Fruit fly (Drosophila melanogaster) whole organism, embryonic: ENCODE results near the gene mRpL13.

Experiments used
- CG10654 ChIP-seq: fragments of 200-800 bp; sonication (Bioruptor generic); optimal IDR thresholded peaks from 2 replicates; lab custom pipeline; 2016; ENCODE audit warnings: missing biosample characterization, missing genetic modification characterization
- CG10979 ChIP-seq: fragments of 200-800 bp; sonication (Bioruptor generic); optimal IDR thresholded peaks from 2 replicates; lab custom pipeline; 2018; ENCODE audit warnings: missing biosample characterization, mild to moderate bottlenecking, missing genetic modification characterization, moderate library complexity
- CG12071 ChIP-seq: fragments of 200-800 bp; sonication (Bioruptor generic); optimal IDR thresholded peaks from 3 replicates; lab custom pipeline; 2018; ENCODE audit warnings: missing biosample characterization, mild to moderate bottlenecking, missing genetic modification characterization
- CG12104 ChIP-seq: fragments of 200-800 bp; sonication (Bioruptor generic); optimal IDR thresholded peaks from 3 replicates; lab custom pipeline; 2016; ENCODE audit warnings: missing biosample characterization, missing genetic modification characterization
- CG12769 ChIP-seq: fragments of 200-800 bp; sonication (Bioruptor generic); optimal IDR thresholded peaks from 2 replicates; lab custom pipeline; 2019; ENCODE audit warnings: missing biosample characterization, mild to moderate bottlenecking, missing genetic modification characterization, moderate library complexity
- CG16779 ChIP-seq: fragments of 200-800 bp; sonication (Bioruptor generic); IDR thresholded peaks from 2 replicates; pipeline ENCODE4 v1.3.6; 2022; ENCODE audit warnings: missing biosample characterization, missing genetic modification characterization
- CG16813 ChIP-seq: fragments of 200-800 bp; sonication (Bioruptor generic); IDR thresholded peaks from 3 replicates; pipeline ENCODE4 v1.3.6; 2022; ENCODE audit warnings: missing biosample characterization, missing genetic modification characterization; ENCODE audit not compliant: partially characterized antibody
- CG16815 ChIP-seq: fragments of 200-800 bp; sonication (Bioruptor generic); optimal IDR thresholded peaks from 3 replicates; lab custom pipeline; 2017; ENCODE audit warnings: missing biosample characterization, mild to moderate bottlenecking, missing genetic modification characterization
- CG17385 ChIP-seq: fragments of 200-800 bp; sonication (Bioruptor generic); optimal IDR thresholded peaks from 3 replicates; lab custom pipeline; 2018; ENCODE audit warnings: missing biosample characterization, mild to moderate bottlenecking, missing genetic modification characterization
- CG18262 ChIP-seq: fragments of 200-800 bp; optimal IDR thresholded peaks from 3 replicates; lab custom pipeline; 2019; ENCODE audit warnings: missing biosample characterization, mild to moderate bottlenecking, missing genetic modification characterization, moderate library complexity
- CG31224 ChIP-seq: fragments of 200-800 bp; sonication (Bioruptor generic); IDR thresholded peaks from 2 replicates; pipeline ENCODE4 v1.3.6; 2022; ENCODE audit warnings: missing biosample characterization, missing genetic modification characterization
- CG32532 ChIP-seq: fragments of 200-800 bp; sonication (Bioruptor generic); IDR thresholded peaks from 2 replicates; pipeline ENCODE4 v1.3.6; 2022; ENCODE audit warnings: missing biosample characterization, missing genetic modification characterization
- CG3726 ChIP-seq: fragments of 200-800 bp; sonication (Bioruptor generic); IDR thresholded peaks from 3 replicates; pipeline ENCODE4, ENCODE4 v1.3.6; 2022; ENCODE audit warnings: missing biosample characterization, missing genetic modification characterization
- CG3995 ChIP-seq: fragments of 200-800 bp; sonication (Bioruptor generic); optimal IDR thresholded peaks from 3 replicates; lab custom pipeline; 2016; ENCODE audit warnings: missing biosample characterization, missing genetic modification characterization
- CG4328 ChIP-seq: fragments of 200-800 bp; sonication (Bioruptor generic); optimal IDR thresholded peaks from 3 replicates; lab custom pipeline; 2017; ENCODE audit warnings: missing biosample characterization, missing genetic modification reagents, missing genetic modification characterization
- CG4404 ChIP-seq: fragments of 200-800 bp; sonication (Bioruptor generic); IDR thresholded peaks from 2 replicates; pipeline ENCODE4 v1.3.6; 2022; ENCODE audit warnings: missing biosample characterization, missing genetic modification characterization
- CG6654 ChIP-seq: fragments of 200-800 bp; sonication (Bioruptor generic); optimal IDR thresholded peaks from 2 replicates; lab custom pipeline; 2017; ENCODE audit warnings: missing biosample characterization, mild to moderate bottlenecking, missing genetic modification characterization
- CG7963 ChIP-seq: fragments of 200-800 bp; sonication (Bioruptor generic); IDR thresholded peaks from 3 replicates; pipeline ENCODE4 v1.3.6; 2022; ENCODE audit warnings: missing biosample characterization, missing genetic modification characterization; ENCODE audit not compliant: partially characterized antibody
- CG9817 ChIP-seq: fragments of 200-800 bp; sonication (Bioruptor generic); optimal IDR thresholded peaks from 2 replicates; lab custom pipeline; 2018; ENCODE audit warnings: missing biosample characterization, mild to moderate bottlenecking, missing genetic modification characterization, moderate library complexity
- CG9932 ChIP-seq: fragments of 200-800 bp; sonication (Bioruptor generic); IDR thresholded peaks from 2 replicates; pipeline ENCODE4 v1.3.6; 2022; ENCODE audit warnings: missing biosample characterization, missing genetic modification characterization
- D19B ChIP-seq: fragments of 200-800 bp; sonication (Bioruptor generic); optimal IDR thresholded peaks from 2 replicates; lab custom pipeline; 2017; ENCODE audit warnings: missing biosample characterization, mild to moderate bottlenecking, missing genetic modification characterization
- Dfd ChIP-seq, 2 experiments: fragments of >200 bp; optimal IDR thresholded peaks; 2 replicates each; lab custom pipeline; 2017; ENCODE audit warnings: missing biosample characterization in 2 of 2, missing genetic modification characterization in 2 of 2
- Doc2 ChIP-seq: fragments of 200-800 bp; sonication (Bioruptor generic); IDR thresholded peaks from 2 replicates; pipeline ENCODE4 v1.3.6; 2022; ENCODE audit warnings: missing biosample characterization, missing genetic modification characterization
- H2.0 ChIP-seq: fragments of 200-800 bp; sonication (Bioruptor generic); IDR thresholded peaks from 2 replicates; pipeline ENCODE4 v1.3.6; 2022; ENCODE audit warnings: missing biosample characterization, missing genetic modification characterization
- HHEX ChIP-seq: fragments of 200-800 bp; sonication (Bioruptor generic); optimal IDR thresholded peaks from 3 replicates; lab custom pipeline; 2017; ENCODE audit warnings: missing biosample characterization, mild to moderate bottlenecking, missing genetic modification characterization, missing genetic modification reagents
- HLH54F ChIP-seq: fragments of 200-800 bp; sonication (Bioruptor generic); optimal IDR thresholded peaks from 3 replicates; lab custom pipeline; 2016; ENCODE audit warnings: missing biosample characterization, missing genetic modification characterization
- Hmr ChIP-seq: fragments of 200-800 bp; sonication (Bioruptor generic); optimal IDR thresholded peaks from 3 replicates; lab custom pipeline; 2017; ENCODE audit warnings: mild to moderate bottlenecking, missing biosample characterization, missing genetic modification reagents, missing genetic modification characterization
- NC2β ChIP-seq: fragments of 200-800 bp; sonication (Bioruptor generic); optimal IDR thresholded peaks from 2 replicates; lab custom pipeline; 2016; ENCODE audit warnings: missing biosample characterization, missing genetic modification characterization
- Sin3A ChIP-seq: fragments of >200 bp; optimal IDR thresholded peaks from 2 replicates; lab custom pipeline; 2018
- Taf1 ChIP-seq: fragments of 200-800 bp; sonication (Bioruptor generic); IDR thresholded peaks from 2 replicates; pipeline ENCODE4 v1.3.6; 2022; ENCODE audit warnings: missing biosample characterization, missing genetic modification characterization
- ara ChIP-seq: fragments of 200-800 bp; sonication (Bioruptor generic); IDR thresholded peaks from 2 replicates; pipeline ENCODE4 v1.3.6; 2022; ENCODE audit warnings: missing biosample characterization, missing genetic modification characterization
- ato ChIP-seq: fragments of 200-800 bp; sonication (Bioruptor generic); IDR thresholded peaks from 2 replicates; pipeline ENCODE4 v1.3.6; 2022; ENCODE audit warnings: missing biosample characterization, missing genetic modification characterization; ENCODE audit not compliant: partially characterized antibody
- bigmax ChIP-seq: fragments of 200-800 bp; sonication (Bioruptor generic); optimal IDR thresholded peaks from 2 replicates; lab custom pipeline; 2018; ENCODE audit warnings: missing biosample characterization, mild to moderate bottlenecking, missing genetic modification characterization
- ci ChIP-seq: fragments of 200-800 bp; sonication (Bioruptor generic); IDR thresholded peaks from 3 replicates; pipeline ENCODE4 v1.3.6; 2022; ENCODE audit warnings: missing biosample characterization, missing genetic modification characterization
- croc ChIP-seq: fragments of 200-800 bp; sonication (Bioruptor generic); conservative IDR thresholded peaks from 3 replicates; pipeline ENCODE4 v1.3.6; 2022; ENCODE audit warnings: missing biosample characterization, missing genetic modification characterization
- crol ChIP-seq: fragments of 200-800 bp; sonication (Bioruptor generic); IDR thresholded peaks from 2 replicates; pipeline ENCODE4 v1.3.6; 2022; ENCODE audit warnings: missing biosample characterization, missing genetic modification characterization
- dmrt99B ChIP-seq: fragments of 200-800 bp; sonication (Bioruptor generic); optimal IDR thresholded peaks from 2 replicates; lab custom pipeline; 2018; ENCODE audit warnings: missing biosample characterization, mild to moderate bottlenecking, missing genetic modification characterization, moderate library complexity
- fu2 ChIP-seq: fragments of 200-800 bp; sonication (Bioruptor generic); optimal IDR thresholded peaks from 2 replicates; lab custom pipeline; 2016; ENCODE audit warnings: missing biosample characterization, missing genetic modification characterization
- h ChIP-seq: fragments of >200 bp; optimal IDR thresholded peaks from 2 replicates; lab custom pipeline; 2017
- kah ChIP-seq: fragments of 200-800 bp; sonication (Bioruptor generic); optimal IDR thresholded peaks from 2 replicates; lab custom pipeline; 2018; ENCODE audit warnings: missing biosample characterization, mild to moderate bottlenecking, missing genetic modification characterization
- knrl ChIP-seq: fragments of 200-800 bp; sonication (Bioruptor generic); IDR thresholded peaks from 3 replicates; pipeline ENCODE4 v1.3.6; 2022; ENCODE audit warnings: missing biosample characterization, missing genetic modification characterization; ENCODE audit not compliant: partially characterized antibody
- mirr ChIP-seq: fragments of 200-800 bp; sonication (Bioruptor generic); optimal IDR thresholded peaks from 3 replicates; lab custom pipeline; 2018; ENCODE audit warnings: missing biosample characterization, mild to moderate bottlenecking, missing genetic modification characterization
- nmo ChIP-seq: fragments of 200-800 bp; sonication (Bioruptor generic); optimal IDR thresholded peaks from 2 replicates; lab custom pipeline; 2018; ENCODE audit warnings: missing biosample characterization, mild to moderate bottlenecking, missing genetic modification characterization, moderate library complexity
- onecut ChIP-seq: fragments of 200-800 bp; sonication (Bioruptor generic); IDR thresholded peaks from 2 replicates; pipeline ENCODE4 v1.3.6; 2022; ENCODE audit warnings: missing biosample characterization, missing genetic modification characterization
- otp ChIP-seq: fragments of 200-800 bp; sonication (Bioruptor generic); IDR thresholded peaks from 3 replicates; pipeline ENCODE4, ENCODE4 v1.3.6; 2022; ENCODE audit warnings: missing biosample characterization, missing genetic modification characterization
- run ChIP-seq: fragments of 200-800 bp; sonication (Bioruptor generic); optimal IDR thresholded peaks from 3 replicates; lab custom pipeline; 2018; ENCODE audit warnings: missing biosample characterization, mild to moderate bottlenecking, missing genetic modification characterization
- schlank ChIP-seq: fragments of 200-800 bp; sonication (Bioruptor generic); optimal IDR thresholded peaks from 2 replicates; lab custom pipeline; 2018; ENCODE audit warnings: missing biosample characterization, mild to moderate bottlenecking, missing genetic modification characterization
- sima ChIP-seq: fragments of 200-800 bp; sonication (Bioruptor generic); optimal IDR thresholded peaks from 2 replicates; lab custom pipeline; 2016; ENCODE audit warnings: missing biosample characterization, missing genetic modification characterization
- ssp ChIP-seq: fragments of 200-800 bp; sonication (Bioruptor generic); IDR thresholded peaks from 2 replicates; pipeline ENCODE4 v1.3.6; 2022; ENCODE audit warnings: missing biosample characterization, missing genetic modification characterization
- tio ChIP-seq: fragments of 200-800 bp; sonication (Bioruptor generic); optimal IDR thresholded peaks from 2 replicates; lab custom pipeline; 2017; ENCODE audit warnings: missing biosample characterization, missing genetic modification characterization, inconsistent platforms
- vnd ChIP-seq: fragments of 200-800 bp; sonication (Bioruptor generic); IDR thresholded peaks from 3 replicates; pipeline ENCODE4 v1.3.6; 2022; ENCODE audit warnings: missing biosample characterization, missing genetic modification characterization; ENCODE audit not compliant: partially characterized antibody
- zf30C ChIP-seq: fragments of 200-800 bp; sonication (Bioruptor generic); optimal IDR thresholded peaks from 3 replicates; lab custom pipeline; 2018; ENCODE audit warnings: missing biosample characterization, mild to moderate bottlenecking, missing genetic modification characterization

mRpL13 gene

dm6 chr2L:18808754-18809329, 50.2 kb downstream of the mRpL13 start (continued):
- TF ChIP-seq onecut (GFP tag; lab: Robert Waterston, UW), result no peak
- TF ChIP-seq dmrt99B, result peak; percentile 46
- TF ChIP-seq bigmax (GFP tag; lab: Kevin White, UChicago), result no peak
- TF ChIP-seq ato, result no peak
- TF ChIP-seq knrl (GFP tag; lab: Robert Waterston, UW), result no peak
- peak; percentile 28; the same call in 1 of the 2 replicates for TF ChIP-seq ssp (GFP tag; lab: Robert Waterston, UW)
- no peak for TF ChIP-seq CG4404 (GFP tag; lab: Robert Waterston, UW)
- TF ChIP-seq ara, result peak; percentile 48; the same call in 1 of the 2 replicates
- TF ChIP-seq CG10654 (GFP tag; lab: Kevin White, UChicago), result no peak
- TF ChIP-seq CG32532 (GFP tag; lab: Robert Waterston, UW), result no peak
- no peak for TF ChIP-seq run (tag; lab: Kevin White, UChicago)
- no peak for TF ChIP-seq NC2β (GFP tag; lab: Kevin White, UChicago)
- no peak for TF ChIP-seq HHEX
- no peak for TF ChIP-seq CG7963 (GFP tag; lab: Robert Waterston, UW)
- TF ChIP-seq CG16813 (GFP tag; lab: Robert Waterston, UW), result no peak
- no peak for TF ChIP-seq H2.0 (GFP tag; lab: Robert Waterston, UW)
- TF ChIP-seq HLH54F, result no peak
- no peak for TF ChIP-seq CG9817 (tag; lab: Kevin White, UChicago)
- no peak for TF ChIP-seq CG3995 (GFP tag; lab: Kevin White, UChicago)
- TF ChIP-seq kah (GFP tag; lab: Kevin White, UChicago), result no peak
- no peak for TF ChIP-seq CG31224 (GFP tag; lab: Robert Waterston, UW)
- no peak for TF ChIP-seq tio (GFP tag; lab: Kevin White, UChicago)
- no peak for TF ChIP-seq CG12769
- TF ChIP-seq crol (GFP tag; lab: Robert Waterston, UW), result no peak
- no peak for TF ChIP-seq CG12104
- no peak for TF ChIP-seq h
- TF ChIP-seq CG16815, result no peak
- no peak for TF ChIP-seq otp (GFP tag; lab: Robert Waterston, UW)
- no peak for TF ChIP-seq croc (GFP tag; lab: Robert Waterston, UW)
- no peak for TF ChIP-seq Dfd (GFP tag; optimal IDR thresholded peaks at IDR 0.05; lab: Kevin White, UChicago)
- TF ChIP-seq nmo, result peak; percentile 22
- TF ChIP-seq CG12071, result no peak
- TF ChIP-seq CG4328 (GFP tag; lab: Kevin White, UChicago), result no peak
- TF ChIP-seq Taf1 (GFP tag; lab: Robert Waterston, UW), result no peak
- no peak for TF ChIP-seq CG9932 (GFP tag; lab: Robert Waterston, UW)
- no peak for TF ChIP-seq CG6654 (GFP tag; lab: Kevin White, UChicago)
- peak; percentile 9 for TF ChIP-seq CG17385 (GFP tag; lab: Kevin White, UChicago)
- TF ChIP-seq fu2, result no peak
- peak; percentile 40 for TF ChIP-seq zf30C (GFP tag; lab: Kevin White, UChicago)
- peak; percentile 13 for TF ChIP-seq Hmr (GFP tag; lab: Kevin White, UChicago)
- no peak for TF ChIP-seq Doc2 (GFP tag; lab: Robert Waterston, UW)
- no peak for TF ChIP-seq sima (GFP tag; lab: Kevin White, UChicago)
- peak; percentile 38 for TF ChIP-seq CG18262 (tag; lab: Kevin White, UChicago)
- peak; percentile 53; the same call in 1 of the 3 replicates for TF ChIP-seq ci (GFP tag; lab: Robert Waterston, UW)
- TF ChIP-seq CG3726, result no peak
- TF ChIP-seq Sin3A (lab: Kevin White, UChicago), result no peak
- peak; percentile 50 for TF ChIP-seq CG10979 (tag; lab: Kevin White, UChicago)
- no peak for TF ChIP-seq vnd (GFP tag; lab: Robert Waterston, UW)
- no peak for TF ChIP-seq D19B (GFP tag; lab: Kevin White, UChicago)
- TF ChIP-seq CG16779 (GFP tag; lab: Robert Waterston, UW), result no peak
- no peak for TF ChIP-seq schlank (tag; lab: Kevin White, UChicago)
- TF ChIP-seq mirr (GFP tag; lab: Kevin White, UChicago), result no peak
